Fruit fly (Drosophila melanogaster) whole organism, embryonic: ENCODE data around the gene Rpn12.

Experiments
- B-H1 ChIP-seq: fragments of 200-800 bp; sonication (Bioruptor generic); IDR thresholded peaks from 3 replicates; pipeline ENCODE4 v1.3.6; 2022; ENCODE audit warnings: missing biosample characterization, missing genetic modification characterization
- CG10979 ChIP-seq: fragments of 200-800 bp; sonication (Bioruptor generic); optimal IDR thresholded peaks from 2 replicates; lab custom pipeline; 2018; ENCODE audit warnings: missing biosample characterization, mild to moderate bottlenecking, missing genetic modification characterization, moderate library complexity
- CG11247 ChIP-seq: fragments of 200-800 bp; sonication (Bioruptor generic); IDR thresholded peaks from 2 replicates; pipeline ENCODE4 v1.3.6; 2022; ENCODE audit warnings: missing biosample characterization, missing genetic modification characterization
- CG11695 ChIP-seq: fragments of 200-800 bp; sonication (Bioruptor generic); IDR thresholded peaks from 3 replicates; pipeline ENCODE4 v1.3.6; 2022; ENCODE audit warnings: missing biosample characterization, missing genetic modification characterization
- CG13123 ChIP-seq: fragments of 200-800 bp; sonication (Bioruptor generic); optimal IDR thresholded peaks from 2 replicates; lab custom pipeline; 2016; ENCODE audit warnings: missing biosample characterization, missing genetic modification characterization
- CG15514 ChIP-seq: fragments of 200-800 bp; sonication (Bioruptor generic); optimal IDR thresholded peaks from 3 replicates; lab custom pipeline; 2017; ENCODE audit warnings: missing biosample characterization, missing genetic modification characterization, mild to moderate bottlenecking, moderate library complexity, missing genetic modification reagents
- CG17385 ChIP-seq: fragments of 200-800 bp; sonication (Bioruptor generic); optimal IDR thresholded peaks from 3 replicates; lab custom pipeline; 2018; ENCODE audit warnings: missing biosample characterization, mild to moderate bottlenecking, missing genetic modification characterization
- CG2889 ChIP-seq: fragments of 200-800 bp; sonication (Bioruptor generic); IDR thresholded peaks from 3 replicates; pipeline ENCODE4 v1.3.6; 2022; ENCODE audit warnings: missing biosample characterization, missing genetic modification characterization
- CG3065 ChIP-seq: fragments of 200-800 bp; sonication (Bioruptor generic); optimal IDR thresholded peaks from 2 replicates; lab custom pipeline; 2016; ENCODE audit warnings: missing biosample characterization, missing genetic modification characterization
- CG4424 ChIP-seq: fragments of 200-800 bp; sonication (Bioruptor generic); optimal IDR thresholded peaks from 3 replicates; lab custom pipeline; 2016; ENCODE audit warnings: missing biosample characterization, missing genetic modification characterization
- CG7357 ChIP-seq: fragments of 200-800 bp; sonication (Bioruptor generic); IDR thresholded peaks from 3 replicates; pipeline ENCODE4 v1.3.6; 2022; ENCODE audit warnings: missing biosample characterization, missing genetic modification characterization
- CG7928 ChIP-seq: fragments of 200-800 bp; sonication (Bioruptor generic); optimal IDR thresholded peaks from 2 replicates; lab custom pipeline; 2017; ENCODE audit warnings: missing biosample characterization, mild to moderate bottlenecking, missing genetic modification characterization
- CG7963 ChIP-seq: fragments of 200-800 bp; sonication (Bioruptor generic); IDR thresholded peaks from 3 replicates; pipeline ENCODE4 v1.3.6; 2022; ENCODE audit warnings: missing biosample characterization, missing genetic modification characterization; ENCODE audit not compliant: partially characterized antibody
- Deaf1 ChIP-seq: fragments of 200-800 bp; optimal IDR thresholded peaks from 3 replicates; lab custom pipeline; 2019; ENCODE audit warnings: missing biosample characterization, mild to moderate bottlenecking, missing genetic modification characterization, moderate library complexity
- Dip3 ChIP-seq: fragments of 200-800 bp; sonication (Bioruptor generic); optimal IDR thresholded peaks from 3 replicates; lab custom pipeline; 2016; ENCODE audit warnings: missing biosample characterization, missing genetic modification characterization
- Doc3 ChIP-seq: fragments of 200-800 bp; sonication (Bioruptor generic); IDR thresholded peaks from 3 replicates; pipeline ENCODE4 v1.3.6; 2022; ENCODE audit warnings: missing biosample characterization, missing genetic modification characterization; ENCODE audit not compliant: partially characterized antibody
- Dp ChIP-seq: fragments of 200-800 bp; sonication (Bioruptor generic); optimal IDR thresholded peaks from 2 replicates; lab custom pipeline; 2018; ENCODE audit warnings: missing biosample characterization, mild to moderate bottlenecking, missing genetic modification characterization, moderate library complexity
- H15 ChIP-seq: fragments of 200-800 bp; sonication (Bioruptor generic); IDR thresholded peaks from 3 replicates; pipeline ENCODE4 v1.3.6; 2022; ENCODE audit warnings: missing biosample characterization, missing genetic modification characterization
- HLH54F ChIP-seq: fragments of 200-800 bp; sonication (Bioruptor generic); optimal IDR thresholded peaks from 3 replicates; lab custom pipeline; 2016; ENCODE audit warnings: missing biosample characterization, missing genetic modification characterization
- Hr51 ChIP-seq, 2 experiments: fragments of 200-800 bp; sonication (Bioruptor generic); optimal IDR thresholded peaks; 2 replicates in 1 of 2; 3 replicates in 1 of 2; lab custom pipeline; 2016 to 2018; ENCODE audit warnings: missing biosample characterization in 2 of 2, missing genetic modification characterization in 2 of 2, mild to moderate bottlenecking in 1 of 2, moderate library complexity in 1 of 2
- Nf-YA ChIP-seq: fragments of 200-800 bp; sonication (Bioruptor generic); IDR thresholded peaks from 2 replicates; pipeline ENCODE4 v1.3.6; 2022; ENCODE audit warnings: missing biosample characterization, missing genetic modification characterization
- Ptx1 ChIP-seq: fragments of 200-800 bp; sonication (Bioruptor generic); IDR thresholded peaks from 2 replicates; pipeline ENCODE4 v1.3.6; 2022; ENCODE audit warnings: missing biosample characterization, missing genetic modification characterization
- bcd ChIP-seq: fragments of 200-800 bp; sonication (Bioruptor generic); optimal IDR thresholded peaks from 2 replicates; lab custom pipeline; 2017; ENCODE audit warnings: missing biosample characterization, mild to moderate bottlenecking, missing genetic modification characterization
- chm ChIP-seq: fragments of 200-800 bp; sonication (Bioruptor generic); IDR thresholded peaks from 2 replicates; pipeline ENCODE4 v1.3.6; 2022; ENCODE audit warnings: missing biosample characterization, missing genetic modification characterization
- dati ChIP-seq: fragments of 200-800 bp; sonication (Bioruptor generic); IDR thresholded peaks from 2 replicates; pipeline ENCODE4 v1.3.6; 2022; ENCODE audit warnings: missing biosample characterization, missing genetic modification characterization
- disco-r ChIP-seq: fragments of 200-800 bp; sonication (Bioruptor generic); optimal IDR thresholded peaks from 2 replicates; lab custom pipeline; 2016; ENCODE audit warnings: missing biosample characterization, missing genetic modification characterization
- en ChIP-seq: fragments of 200-800 bp; sonication (Bioruptor generic); optimal IDR thresholded peaks from 2 replicates; lab custom pipeline; 2016; ENCODE audit warnings: missing biosample characterization, missing genetic modification characterization
- fd102C ChIP-seq: fragments of 200-800 bp; sonication (Bioruptor generic); optimal IDR thresholded peaks from 2 replicates; lab custom pipeline; 2018; ENCODE audit warnings: missing biosample characterization, mild to moderate bottlenecking, missing genetic modification characterization, moderate library complexity
- fu2 ChIP-seq: fragments of 200-800 bp; sonication (Bioruptor generic); optimal IDR thresholded peaks from 2 replicates; lab custom pipeline; 2016; ENCODE audit warnings: missing biosample characterization, missing genetic modification characterization
- gem ChIP-seq: fragments of 200-800 bp; sonication (Bioruptor generic); optimal IDR thresholded peaks from 2 replicates; lab custom pipeline; 2019; ENCODE audit warnings: missing biosample characterization, mild to moderate bottlenecking, missing genetic modification characterization, moderate library complexity
- hb ChIP-seq: fragments of 200-800 bp; sonication (Bioruptor generic); IDR thresholded peaks from 3 replicates; pipeline ENCODE4 v1.3.6; 2022; ENCODE audit warnings: missing biosample characterization, missing genetic modification characterization; ENCODE audit not compliant: partially characterized antibody
- her ChIP-seq: fragments of 200-800 bp; sonication (Bioruptor generic); optimal IDR thresholded peaks from 2 replicates; lab custom pipeline; 2016; ENCODE audit warnings: missing biosample characterization, missing genetic modification characterization
- kay ChIP-seq: fragments of 200-800 bp; sonication (Bioruptor generic); optimal IDR thresholded peaks from 2 replicates; lab custom pipeline; 2016; ENCODE audit warnings: missing biosample characterization, missing genetic modification characterization
- ken ChIP-seq: fragments of 200-800 bp; sonication (Bioruptor generic); IDR thresholded peaks from 3 replicates; pipeline ENCODE4 v1.3.6; 2022; ENCODE audit warnings: missing biosample characterization, missing genetic modification characterization
- lilli ChIP-seq: fragments of 200-800 bp; sonication (Bioruptor generic); optimal IDR thresholded peaks from 3 replicates; lab custom pipeline; 2016; ENCODE audit warnings: missing biosample characterization, missing genetic modification characterization
- maf-S ChIP-seq: fragments of 200-800 bp; sonication (Bioruptor generic); optimal IDR thresholded peaks from 2 replicates; lab custom pipeline; 2016; ENCODE audit warnings: missing biosample characterization, missing genetic modification characterization
- pan ChIP-seq, 4 experiments: fragments of >200 bp in 3 of 4; fragments of 200-800 bp in 1 of 4; sonication (Bioruptor generic) in 1 of 4; optimal IDR thresholded peaks in 3 of 4; IDR thresholded peaks in 1 of 4; 2 replicates each; pipeline versions ENCODE4 v1.3.6 to Lab custom; 2017 to 2022; ENCODE audit warnings: missing biosample characterization in 2 of 4, missing genetic modification characterization in 2 of 4, mixed read lengths in 1 of 4
- ranshi ChIP-seq: fragments of 200-800 bp; sonication (Bioruptor generic); IDR thresholded peaks from 2 replicates; pipeline ENCODE4 v1.3.6; 2022; ENCODE audit warnings: missing biosample characterization, missing genetic modification characterization
- repo ChIP-seq: fragments of 200-800 bp; sonication (Bioruptor generic); optimal IDR thresholded peaks from 2 replicates; lab custom pipeline; 2016; ENCODE audit warnings: missing biosample characterization, missing genetic modification characterization
- rib ChIP-seq: fragments of 200-800 bp; sonication (Bioruptor generic); IDR thresholded peaks from 2 replicates; pipeline ENCODE4 v1.3.6; 2022; ENCODE audit warnings: missing biosample characterization, missing genetic modification characterization
- ro ChIP-seq: fragments of 200-800 bp; sonication (Bioruptor generic); IDR thresholded peaks from 2 replicates; pipeline ENCODE4 v1.3.6; 2022; ENCODE audit warnings: missing biosample characterization, missing genetic modification characterization
- sens ChIP-seq: fragments of 200-800 bp; sonication (Bioruptor generic); peaks from one replicate; lab custom pipeline; 2016; ENCODE audit warnings: missing biosample characterization, missing genetic modification characterization
- sima ChIP-seq: fragments of 200-800 bp; sonication (Bioruptor generic); optimal IDR thresholded peaks from 2 replicates; lab custom pipeline; 2016; ENCODE audit warnings: missing biosample characterization, missing genetic modification characterization
- slp2 ChIP-seq: fragments of 200-800 bp; sonication (Bioruptor generic); optimal IDR thresholded peaks from 2 replicates; lab custom pipeline; 2016; ENCODE audit warnings: missing biosample characterization, missing genetic modification characterization
- sob ChIP-seq: fragments of 200-800 bp; sonication (Bioruptor generic); IDR thresholded peaks from 2 replicates; pipeline ENCODE4 v1.3.6; 2022; ENCODE audit warnings: missing biosample characterization, missing genetic modification characterization
- sr ChIP-seq: fragments of 200-800 bp; sonication (Bioruptor generic); IDR thresholded peaks from 3 replicates; pipeline ENCODE4 v1.3.6; 2022; ENCODE audit warnings: missing biosample characterization, missing genetic modification characterization
- tgo ChIP-seq: fragments of 200-800 bp; sonication (Bioruptor generic); IDR thresholded peaks from 3 replicates; pipeline ENCODE4 v1.3.6; 2022; ENCODE audit warnings: missing biosample characterization, missing genetic modification characterization
- twi ChIP-seq: fragments of 200-800 bp; optimal IDR thresholded peaks from 2 replicates; lab custom pipeline; 2019; ENCODE audit warnings: missing biosample characterization, mild to moderate bottlenecking, missing genetic modification characterization, moderate library complexity
- unpg ChIP-seq: fragments of 200-800 bp; sonication (Bioruptor generic); optimal IDR thresholded peaks from 3 replicates; lab custom pipeline; 2018; ENCODE audit warnings: missing biosample characterization, mild to moderate bottlenecking, missing genetic modification characterization, moderate library complexity
- vfl ChIP-seq: fragments of 200-800 bp; sonication (Bioruptor generic); optimal IDR thresholded peaks from 2 replicates; lab custom pipeline; 2016; ENCODE audit warnings: missing biosample characterization, missing genetic modification characterization

The Rpn12 gene

DNA sequence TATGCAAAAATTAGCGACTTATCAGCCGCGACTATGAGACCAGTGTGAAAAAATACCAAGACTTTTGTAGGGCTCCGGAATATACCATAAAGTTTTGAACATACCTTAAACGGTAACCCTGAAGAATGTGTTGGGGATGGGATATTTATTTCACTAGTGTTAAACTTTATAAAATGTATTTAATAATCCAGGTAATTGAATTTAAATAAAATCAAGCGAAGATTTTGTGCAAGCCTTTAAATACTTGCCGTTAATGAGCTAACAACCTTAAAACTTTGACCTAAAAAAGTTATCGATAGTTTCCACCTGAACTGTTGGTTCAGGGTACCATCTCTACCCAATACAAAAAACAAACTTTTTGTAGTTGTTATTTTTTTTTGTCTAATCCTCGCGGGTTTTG is 29.3 kb downstream of the Rpn12 start, which contains the start of gene CG4101 (continued):
- TF ChIP-seq CG13123 (GFP tag; lab: Kevin White, UChicago) (peak; percentile 25), ken (GFP tag; lab: Robert Waterston, UW) (peak; percentile 82), rib (GFP tag; lab: Robert Waterston, UW) (0 out of 2 replicates have a peak, but pooled peaks have one; percentile 47), Doc3 (GFP tag; lab: Robert Waterston, UW) (peak; percentile 91), Hr51 (GFP tag; optimal IDR thresholded peaks at IDR 0.05; lab: Kevin White, UChicago) (peak; percentile 76 to 78), disco-r (peak; percentile 58), dati (GFP tag; lab: Robert Waterston, UW) (no peak), fu2 (GFP tag; lab: Kevin White, UChicago) (peak; percentile 78), ro (GFP tag; lab: Robert Waterston, UW) (0 out of 2 replicates have a peak, but pooled peaks have one; percentile 28), CG15514 (GFP tag; lab: Kevin White, UChicago) (peak; percentile 85), fd102C (no peak), B-H1 (GFP tag; lab: Robert Waterston, UW) (peak; percentile 56), CG11247 (peak; percentile 70; the same call in 1 of the 2 replicates), CG17385 (peak; percentile 62), slp2 (GFP tag; lab: Kevin White, UChicago) (peak; percentile 66), CG2889 (GFP tag; lab: Robert Waterston, UW) (peak; percentile 40; the same call in 1 of the 3 replicates), CG7928 (GFP tag; lab: Kevin White, UChicago) (peak; percentile 88), sima (no peak), sr (GFP tag; lab: Robert Waterston, UW) (no peak), hb (GFP tag; lab: Robert Waterston, UW) (no peak; the same call in 2 of the 3 replicates), Ptx1 (GFP tag; lab: Robert Waterston, UW) (peak; percentile 83), Dp (GFP tag; lab: Kevin White, UChicago) (peak; percentile 39), Nf-YA (GFP tag; lab: Robert Waterston, UW) (no peak), en (GFP tag; lab: Kevin White, UChicago) (peak; percentile 47), pan (optimal IDR thresholded peaks at IDR 0.05; lab: Kevin White, UChicago) (no peak), pan (GFP tag; optimal IDR thresholded peaks at IDR 0.05 in 1 of 2, IDR thresholded peaks at IDR 0.05 in 1 of 2) (peak in 1 of 2 experiments; percentile 66), CG3065 (GFP tag; lab: Kevin White, UChicago) (peak; percentile 57), tgo (GFP tag; lab: Robert Waterston, UW) (peak; percentile 80), CG4424 (GFP tag; lab: Kevin White, UChicago) (peak; percentile 72), Deaf1 (tag; lab: Kevin White, UChicago) (peak; percentile 31), CG11695 (GFP tag; lab: Robert Waterston, UW) (peak; percentile 59; the same call in 1 of the 3 replicates), chm (GFP tag; lab: Robert Waterston, UW) (no peak), ranshi (GFP tag; lab: Robert Waterston, UW) (peak; percentile 71; the same call in 1 of the 2 replicates), H15 (GFP tag; lab: Robert Waterston, UW) (peak; percentile 58; the same call in 1 of the 3 replicates), HLH54F (GFP tag; lab: Kevin White, UChicago) (peak; percentile 79), bcd (peak; percentile 74), maf-S (peak; percentile 74), CG7963 (GFP tag; lab: Robert Waterston, UW) (no peak), sob (GFP tag; lab: Robert Waterston, UW) (peak; percentile 87), sens (GFP tag; lab: Kevin White, UChicago) (peak; percentile 98), lilli (GFP tag; lab: Kevin White, UChicago) (peak; percentile 92), unpg (peak; percentile 84), vfl (peak; percentile 81), her (peak; percentile 48), kay (GFP tag; lab: Kevin White, UChicago) (peak; percentile 56), CG7357 (GFP tag; lab: Robert Waterston, UW) (0 out of 3 replicates have a peak, but pooled peaks have one; percentile 30), gem (tag; lab: Kevin White, UChicago) (peak; percentile 90), Dip3 (peak; percentile 96), repo (GFP tag; lab: Kevin White, UChicago) (peak; percentile 30), CG10979 (peak; percentile 66), twi (tag; lab: Kevin White, UChicago) (peak; percentile 67)
